Fruit fly (Drosophila melanogaster) whole organism, wandering third instar larva: ENCODE results near the gene CG18259.

Experiments used
- Abd-B ChIP-seq: fragments of >200 bp; optimal IDR thresholded peaks from 2 replicates; lab custom pipeline; 2017; ENCODE audit warnings: missing biosample characterization, missing genetic modification characterization
- br ChIP-seq: fragments of 200-800 bp; sonication (Bioruptor generic); optimal IDR thresholded peaks from 2 replicates; lab custom pipeline; 2016; ENCODE audit warnings: missing biosample characterization, missing genetic modification characterization
- pan ChIP-seq: fragments of >200 bp; optimal IDR thresholded peaks from 2 replicates; lab custom pipeline; 2017

DNA sequence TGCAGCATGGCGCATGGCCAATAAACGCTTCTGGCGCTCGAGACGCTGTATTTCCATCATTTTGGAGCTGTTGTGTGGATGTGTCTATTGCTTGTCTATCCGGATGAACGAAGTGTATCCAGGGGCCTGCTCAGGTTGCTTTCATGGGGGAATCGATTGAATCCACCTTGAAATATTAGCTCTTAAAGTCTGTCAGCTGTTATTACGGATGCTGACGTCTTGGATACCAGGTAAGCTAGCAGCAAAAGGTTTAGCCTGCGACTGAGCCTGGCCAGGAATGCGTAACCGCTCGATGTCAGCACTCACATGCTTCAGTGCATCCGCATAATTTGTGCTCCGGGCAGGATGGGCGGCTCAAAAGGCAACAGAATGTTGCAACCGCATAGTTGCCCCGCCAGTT lies 35.1 kb downstream of the CG18259 start, which contains the start of gene CG12609:
- no peak for TF ChIP-seq pan (lab: Kevin White, UChicago)
- no peak for TF ChIP-seq br
- no peak for TF ChIP-seq Abd-B
